Worm (Caenorhabditis elegans) whole organism, late embryonic: ENCODE data around the gene unc-49.

ENCODE experiments used
- C38D4.7 ChIP-seq: fragments of 200-800 bp; sonication (Bioruptor generic); optimal IDR thresholded peaks from 2 replicates; lab custom pipeline; 2018; ENCODE audit warnings: mild to moderate bottlenecking, missing genetic modification characterization, moderate library complexity, missing compliant biosample characterization
- ama-1 ChIP-seq: fragments of 150-350 bp; optimal IDR thresholded peaks from 2 replicates; lab custom pipeline; 2014
- ceh-14 ChIP-seq: sonication (generic microtip); optimal IDR thresholded peaks from 2 replicates; lab custom pipeline; 2016; ENCODE audit warnings: missing genotype, missing genetic modification characterization, missing compliant biosample characterization
- ceh-18 ChIP-seq: sonication (generic microtip); optimal IDR thresholded peaks from 2 replicates; lab custom pipeline; 2016; ENCODE audit warnings: missing genetic modification characterization, missing compliant biosample characterization
- ceh-24 ChIP-seq: sonication (generic microtip); optimal IDR thresholded peaks from 2 replicates; lab custom pipeline; 2016; ENCODE audit warnings: mild to moderate bottlenecking, missing genetic modification characterization, missing compliant biosample characterization
- ceh-30 ChIP-seq: fragments of 150-350 bp; optimal IDR thresholded peaks from 2 replicates; lab custom pipeline; 2014; ENCODE audit warnings: missing biosample characterization, missing genetic modification characterization
- ceh-34 ChIP-seq: sonication (generic microtip); optimal IDR thresholded peaks from 2 replicates; lab custom pipeline; 2016; ENCODE audit warnings: mild to moderate bottlenecking, missing genetic modification characterization, missing compliant biosample characterization
- nfya-1 ChIP-seq: sonication (generic microtip); optimal IDR thresholded peaks from 2 replicates; lab custom pipeline; 2017; ENCODE audit warnings: missing genetic modification characterization, mild to moderate bottlenecking, missing compliant biosample characterization, antibody characterized with exemption, moderate library complexity
- nhr-11 ChIP-seq: fragments of 150-350 bp; optimal IDR thresholded peaks from 2 replicates; lab custom pipeline; 2014; ENCODE audit warnings: missing biosample characterization, missing genetic modification characterization
- pha-4 ChIP-seq: fragments of 150-350 bp; optimal IDR thresholded peaks from 2 replicates; lab custom pipeline; 2018; ENCODE audit warnings: missing biosample characterization, missing genetic modification reagents, missing genetic modification characterization
- pqm-1 ChIP-seq: sonication (generic microtip); optimal IDR thresholded peaks from 2 replicates; lab custom pipeline; 2016; ENCODE audit warnings: missing genetic modification characterization, missing compliant biosample characterization
- tbx-7 ChIP-seq: sonication (generic microtip); optimal IDR thresholded peaks from 2 replicates; lab custom pipeline; 2016; ENCODE audit warnings: missing genotype, missing genetic modification characterization, missing compliant biosample characterization
- unc-3 ChIP-seq, 2 experiments: fragments of 200-800 bp in 1 of 2; sonication (Bioruptor generic) in 1 of 2; sonication (generic microtip) in 1 of 2; conservative IDR thresholded peaks in 1 of 2; optimal IDR thresholded peaks in 1 of 2; 2 replicates each; pipeline versions ENCODE4 v1.3.6 to Lab custom; 2016 to 2022; ENCODE audit warnings: missing compliant biosample characterization in 2 of 2, missing genetic modification characterization in 2 of 2, missing genetic modification reagents in 1 of 2

DNA sequence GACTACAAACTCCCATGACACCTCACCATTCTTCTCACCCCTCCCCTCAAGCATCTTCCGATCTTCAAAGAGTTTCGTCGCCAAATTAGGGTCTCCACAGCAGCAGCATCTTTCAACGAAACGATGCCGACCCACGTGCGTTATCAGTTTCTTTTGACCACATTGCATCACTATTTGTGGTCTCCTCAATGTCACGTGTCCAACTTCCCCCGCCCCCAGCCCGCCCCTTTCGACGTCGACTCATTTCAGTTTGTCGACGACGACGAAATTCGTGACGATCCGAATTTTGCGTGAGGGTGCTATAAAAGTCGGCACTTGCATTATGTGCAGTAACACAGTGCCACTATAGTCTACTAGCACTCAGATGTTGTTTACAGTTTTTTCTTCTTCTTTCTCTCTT is 13.6 kb downstream of the unc-49 start:
- TF ChIP-seq ama-1 (no peak), nfya-1 (tag; lab: Kevin White, UChicago) (no peak), pha-4 (tag; lab: Kevin White, UChicago) (no peak), ceh-34 (no peak), C38D4.7 (GFP tag; lab: Kevin White, UChicago) (no peak), ceh-14 (no peak), tbx-7 (tag; lab: Kevin White, UChicago) (no peak), unc-3 (GFP tag; conservative IDR thresholded peaks at IDR 0.05; lab: Robert Waterston, UW) (no peak), unc-3 (tag; optimal IDR thresholded peaks at IDR 0.05; lab: Kevin White, UChicago) (no peak), nhr-11 (tag; lab: Kevin White, UChicago) (no peak), ceh-24 (tag; lab: Kevin White, UChicago) (no peak), ceh-30 (tag; lab: Kevin White, UChicago) (no peak), pqm-1 (tag; lab: Kevin White, UChicago) (no peak), ceh-18 (tag; lab: Kevin White, UChicago) (no peak)
